Worm (Caenorhabditis elegans) whole organism, midembryonic: ENCODE measurements around the gene F46H5.2.

Experiments used
- cog-1 ChIP-seq: sonication (generic microtip); optimal IDR thresholded peaks from 2 replicates; lab custom pipeline; 2016; ENCODE audit warnings: missing genetic modification characterization, missing compliant biosample characterization
- flt-1 ChIP-seq: fragments of 200-800 bp; sonication (Bioruptor generic); IDR thresholded peaks from 2 replicates; pipeline ENCODE4 v1.3.6; 2022; ENCODE audit warnings: missing genetic modification characterization, missing compliant biosample characterization
- klf-2 ChIP-seq: fragments of 200-800 bp; sonication (Bioruptor generic); conservative IDR thresholded peaks from 2 replicates; pipeline ENCODE4 v1.3.6; 2022; ENCODE audit warnings: missing genetic modification reagents, missing genetic modification characterization, missing compliant biosample characterization
- med-1 ChIP-seq: sonication (generic microtip); optimal IDR thresholded peaks from 2 replicates; lab custom pipeline; 2017; ENCODE audit warnings: missing genetic modification characterization, mild to moderate bottlenecking, missing compliant biosample characterization, antibody characterized with exemption, missing genetic modification reagents; ENCODE audit not compliant: insufficient read depth
- ref-1 ChIP-seq: fragments of 200-800 bp; sonication (Bioruptor generic); conservative IDR thresholded peaks from 2 replicates; pipeline ENCODE4 v1.3.6; 2022; ENCODE audit warnings: missing genetic modification reagents, missing genetic modification characterization, missing compliant biosample characterization
- tab-1 ChIP-seq: fragments of 200-800 bp; sonication (Bioruptor generic); IDR thresholded peaks from 2 replicates; pipeline ENCODE4 v1.3.6; 2022; ENCODE audit warnings: missing genetic modification characterization, missing compliant biosample characterization
- ztf-29 ChIP-seq: fragments of 200-800 bp; sonication (Bioruptor generic); IDR thresholded peaks from 2 replicates; pipeline ENCODE4 v1.3.6; 2022; ENCODE audit warnings: missing genetic modification reagents, missing genetic modification characterization, missing compliant biosample characterization

ce11 chrX:7225028-7225427 lies 40.4 kb upstream of the F46H5.2 start:
- TF ChIP-seq med-1 (no peak), klf-2 (GFP tag; lab: Robert Waterston, UW) (no peak), ztf-29 (GFP tag; lab: Robert Waterston, UW) (no peak), cog-1 (tag; lab: Kevin White, UChicago) (no peak), ref-1 (GFP tag; lab: Robert Waterston, UW) (no peak), tab-1 (GFP tag; lab: Robert Waterston, UW) (no peak), flt-1 (no peak)
